Worm (Caenorhabditis elegans) whole organism, mixed stage, embryonic: ENCODE data around the gene C37H5.5.

Experiments
- ceh-83 ChIP-seq: fragments of 200-800 bp; sonication (Bioruptor generic); optimal IDR thresholded peaks from 2 replicates; lab custom pipeline; 2018; ENCODE audit warnings: mild to moderate bottlenecking, missing genetic modification characterization, missing compliant biosample characterization
- lsy-2 ChIP-seq: fragments of 150-350 bp; optimal IDR thresholded peaks from 2 replicates; lab custom pipeline; 2014; ENCODE audit warnings: missing biosample characterization, missing genetic modification characterization
- mls-2 ChIP-seq: sonication (generic microtip); optimal IDR thresholded peaks from 2 replicates; lab custom pipeline; 2016; ENCODE audit warnings: mild to moderate bottlenecking, missing genetic modification characterization, moderate library complexity, missing compliant biosample characterization
- nhr-12 ChIP-seq: fragments of 150-350 bp; optimal IDR thresholded peaks from 2 replicates; lab custom pipeline; 2014; ENCODE audit warnings: missing biosample characterization, missing genetic modification characterization
- nhr-28 ChIP-seq: fragments of 150-350 bp; optimal IDR thresholded peaks from 2 replicates; lab custom pipeline; 2014; ENCODE audit warnings: missing biosample characterization, missing genetic modification characterization
- pha-4 ChIP-seq: fragments of 150-350 bp; optimal IDR thresholded peaks from 2 replicates; lab custom pipeline; 2018; ENCODE audit warnings: missing biosample characterization, missing genetic modification reagents, missing genetic modification characterization
- snpc-4 ChIP-seq: fragments of 150-350 bp; optimal IDR thresholded peaks from 2 replicates; lab custom pipeline; 2014; ENCODE audit warnings: missing biosample characterization, missing genetic modification characterization
- tbx-8 ChIP-seq: fragments of 200-800 bp; sonication (Bioruptor generic); optimal IDR thresholded peaks from 2 replicates; lab custom pipeline; 2018; ENCODE audit warnings: mild to moderate bottlenecking, missing genetic modification characterization, moderate library complexity, missing compliant biosample characterization
- unc-39 ChIP-seq: fragments of 150-350 bp; optimal IDR thresholded peaks from 2 replicates; lab custom pipeline; 2014; ENCODE audit warnings: missing biosample characterization, missing genetic modification characterization
- unc-62 ChIP-seq: fragments of 150-350 bp; optimal IDR thresholded peaks from 2 replicates; lab custom pipeline; 2014; ENCODE audit warnings: missing biosample characterization, missing genetic modification reagents, missing genetic modification characterization
- zip-8 ChIP-seq: fragments of 150-350 bp; optimal IDR thresholded peaks from 2 replicates; lab custom pipeline; 2014; ENCODE audit warnings: missing biosample characterization, missing genetic modification characterization
- ztf-11 ChIP-seq: fragments of 150-350 bp; optimal IDR thresholded peaks from 2 replicates; lab custom pipeline; 2014; ENCODE audit warnings: missing biosample characterization, missing genetic modification characterization

- TF ChIP-seq unc-62 (GFP tag; lab: Kevin White, UChicago): peak; percentile 37
- no peak for TF ChIP-seq ztf-11 (tag; lab: Kevin White, UChicago)
- no peak for TF ChIP-seq pha-4 (tag; lab: Kevin White, UChicago)
- no peak for TF ChIP-seq nhr-28 (tag; lab: Kevin White, UChicago)
- TF ChIP-seq zip-8: no peak
- TF ChIP-seq lsy-2 (tag; lab: Kevin White, UChicago): no peak
- no peak for TF ChIP-seq snpc-4 (tag; lab: Kevin White, UChicago)
- TF ChIP-seq unc-39 (tag; lab: Kevin White, UChicago): no peak
- no peak for TF ChIP-seq tbx-8 (GFP tag; lab: Kevin White, UChicago)
- no peak for TF ChIP-seq ceh-83 (GFP tag; lab: Kevin White, UChicago)
- TF ChIP-seq nhr-12 (tag; lab: Kevin White, UChicago): no peak
- TF ChIP-seq mls-2: no peak
These were observed 33.4 kb downstream of the C37H5.5 start for ce11 chrV:4860525-4860924.
